Worm (Caenorhabditis elegans): ENCODE data around the gene M163.9.

- TF ChIP-seq F49E8.2 (tag; optimal IDR thresholded peaks at IDR 0.05; ENCODE audit: insufficient read depth) = no peak
- no peak for TF ChIP-seq unc-62 (GFP tag; optimal IDR thresholded peaks at IDR 0.05)
- TF ChIP-seq ama-1 (optimal IDR thresholded peaks at IDR 0.05) = no peak
- no peak for TF ChIP-seq ama-1 (GFP tag; optimal IDR thresholded peaks at IDR 0.05)
- TF ChIP-seq K11D2.4 (GFP tag; IDR thresholded peaks at IDR 0.05) = no peak
- TF ChIP-seq atf-7 (tag; optimal IDR thresholded peaks at IDR 0.05) = no peak
- TF ChIP-seq ztf-22 (GFP tag; optimal IDR thresholded peaks at IDR 0.05) = no peak
- TF ChIP-seq F23B12.7 (tag; optimal IDR thresholded peaks at IDR 0.05; ENCODE audit: insufficient read depth) = no peak
- TF ChIP-seq ceh-100 (GFP tag; IDR thresholded peaks at IDR 0.05) = no peak
Measured at ce11 chrX:14513462-14513861, 44.1 kb downstream of the M163.9 start.

Measured in whole organism, young adult.